Fruit fly (Drosophila melanogaster): Measurements from ENCODE around the gene GMF.

The GMF gene

DNA sequence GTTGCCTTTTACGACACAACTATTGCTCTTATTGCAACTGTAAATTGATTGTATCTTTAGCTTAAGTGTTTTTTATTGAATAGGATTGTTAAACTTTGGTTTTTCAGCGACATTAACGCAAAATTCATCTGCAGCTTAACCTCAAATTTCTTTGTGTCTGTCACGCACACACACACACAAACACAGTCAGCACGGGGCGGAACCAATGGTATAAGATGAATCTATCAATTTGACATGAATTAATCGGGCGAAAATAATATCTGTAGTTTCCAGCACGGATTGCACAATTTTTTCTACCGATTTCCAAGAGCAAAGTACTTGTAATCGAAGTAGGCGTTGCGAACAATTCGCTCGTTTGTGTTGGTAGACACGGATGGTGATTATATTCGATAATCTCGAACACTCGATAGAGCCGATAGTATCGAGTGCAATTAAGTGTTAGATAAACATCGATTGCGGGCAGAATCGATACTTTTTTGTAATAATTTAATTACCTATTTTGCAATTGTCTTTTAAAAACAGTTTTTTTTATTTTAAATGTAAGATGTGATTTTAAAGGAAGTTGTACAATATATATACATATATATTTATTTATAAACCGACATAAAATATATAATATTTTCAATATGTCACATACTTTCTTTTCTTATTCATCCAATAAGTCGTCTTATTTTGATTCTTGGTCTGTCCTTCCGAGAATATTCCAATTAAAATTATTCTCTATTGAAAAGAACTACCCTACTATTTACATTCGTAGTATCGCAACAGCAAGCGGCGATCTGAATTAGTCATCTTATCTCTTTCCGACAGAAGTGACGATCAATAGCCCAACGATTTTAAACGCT is 45.3 kb downstream of the GMF start, which contains the start of the genes PRL-1 and EndoGI:
Gene PRL-1, minus strand, starts transcription at position 380 of the 845 bp plus-strand sequence.
Gene EndoGI, plus strand, starts transcription at position 462 of the 845 bp plus-strand sequence.
- TF ChIP-seq CG2889 (GFP tag; IDR thresholded peaks at IDR 0.05) (no peak; the same call in 2 of the 3 replicates), CG8478 (optimal IDR thresholded peaks at IDR 0.05) (peak; percentile 77), cato (GFP tag; optimal IDR thresholded peaks at IDR 0.05; ENCODE audit: borderline replicate concordance) (peak; percentile 17), pzg (GFP tag; optimal IDR thresholded peaks at IDR 0.05) (peak; percentile 86), ssp (GFP tag; IDR thresholded peaks at IDR 0.05) (no peak), Neu2 (GFP tag; optimal IDR thresholded peaks at IDR 0.05; ENCODE audit: borderline replicate concordance) (no peak), CG12104 (GFP tag; optimal IDR thresholded peaks at IDR 0.05) (peak; percentile 74), Sox102F (GFP tag; optimal IDR thresholded peaks at IDR 0.05) (no peak), eyg (GFP tag; optimal IDR thresholded peaks at IDR 0.05) (no peak), Rx (GFP tag; IDR thresholded peaks at IDR 0.05) (no peak), ind (GFP tag; optimal IDR thresholded peaks at IDR 0.05) (peak; percentile 53), mam (GFP tag; optimal IDR thresholded peaks at IDR 0.05) (peak; percentile 16), Scr (GFP tag; IDR thresholded peaks at IDR 0.05; ENCODE audit: partially characterized antibody) (peak; percentile 99), CG12299 (tag; optimal IDR thresholded peaks at IDR 0.05) (peak; percentile 78), tio (GFP tag; optimal IDR thresholded peaks at IDR 0.05) (no peak), CG13624 (GFP tag; optimal IDR thresholded peaks at IDR 0.05) (no peak), CG12769 (tag; optimal IDR thresholded peaks at IDR 0.05) (no peak), vnd (GFP tag; IDR thresholded peaks at IDR 0.05; ENCODE audit: partially characterized antibody) (peak; percentile 100), YL-1 (GFP tag; optimal IDR thresholded peaks at IDR 0.05) (peak; percentile 69), CG3726 (GFP tag; IDR thresholded peaks at IDR 0.05) (no peak; the same call in 2 of the 3 replicates), Atf6 (GFP tag; IDR thresholded peaks at IDR 0.05) (peak; percentile 75), salm (tag; optimal IDR thresholded peaks at IDR 0.05) (peak; percentile 61), Nf-YA (GFP tag; IDR thresholded peaks at IDR 0.05) (peak; percentile 18), chif (GFP tag; optimal IDR thresholded peaks at IDR 0.05) (no peak), odd (GFP tag; optimal IDR thresholded peaks at IDR 0.05) (peak; percentile 59), CG10267 (tag; optimal IDR thresholded peaks at IDR 0.05) (peak; percentile 87), grau (tag; optimal IDR thresholded peaks at IDR 0.05) (peak; percentile 87), lmd (GFP tag; IDR thresholded peaks at IDR 0.05) (no peak), wor (GFP tag; IDR thresholded peaks at IDR 0.05) (no peak), Fer3 (tag; optimal IDR thresholded peaks at IDR 0.05) (peak; percentile 87), row (GFP tag; IDR thresholded peaks at IDR 0.05) (peak; percentile 93), disco-r (GFP tag; optimal IDR thresholded peaks at IDR 0.05) (no peak), gro (GFP tag; optimal IDR thresholded peaks at IDR 0.05) (peak; percentile 6), Tbp (GFP tag; optimal IDR thresholded peaks at IDR 0.05) (no peak), CG10565 (GFP tag; optimal IDR thresholded peaks at IDR 0.05) (no peak), croc (GFP tag; conservative IDR thresholded peaks at IDR 0.05) (no peak), CG18619 (GFP tag; optimal IDR thresholded peaks at IDR 0.05) (peak; percentile 60), fu2 (GFP tag; optimal IDR thresholded peaks at IDR 0.05) (no peak), luna (GFP tag; optimal IDR thresholded peaks at IDR 0.05) (no peak), CG11695 (GFP tag; IDR thresholded peaks at IDR 0.05) (peak; percentile 90), CG10209 (GFP tag; optimal IDR thresholded peaks at IDR 0.05) (peak; percentile 67), Dek (tag; optimal IDR thresholded peaks at IDR 0.05) (peak; percentile 77), CG18262 (tag; optimal IDR thresholded peaks at IDR 0.05) (peak; percentile 84), sc (optimal IDR thresholded peaks at IDR 0.05) (no peak), sc (GFP tag; optimal IDR thresholded peaks at IDR 0.05) (no peak), Hsf (GFP tag; optimal IDR thresholded peaks at IDR 0.05) (peak; percentile 29), CG4424 (GFP tag; optimal IDR thresholded peaks at IDR 0.05) (peak; percentile 63), zfh1 (GFP tag; IDR thresholded peaks at IDR 0.05) (peak; percentile 74; the same call in 2 of the 3 replicates), CG11247 (GFP tag; IDR thresholded peaks at IDR 0.05) (no peak), CG30431 (GFP tag; optimal IDR thresholded peaks at IDR 0.05) (no peak)

Measured in whole organism, embryonic.